Worm (Caenorhabditis elegans) whole organism, L4/young adult: ENCODE results near the gene srxa-14.

ENCODE experiments used
- W03F9.2 ChIP-seq: fragments of 150-350 bp; optimal IDR thresholded peaks from 2 replicates; lab custom pipeline; 2014; ENCODE audit warnings: missing biosample characterization, missing genetic modification characterization
- dao-5 ChIP-seq: sonication (generic microtip); optimal IDR thresholded peaks from 2 replicates; lab custom pipeline; 2016; ENCODE audit warnings: missing genotype, missing genetic modification characterization, moderate library complexity, missing compliant biosample characterization
- him-1 ChIP-seq: sonication (generic microtip); optimal IDR thresholded peaks from 2 replicates; lab custom pipeline; 2016; ENCODE audit warnings: missing genotype, missing genetic modification reagents, missing genetic modification characterization, missing compliant biosample characterization

Gene srxa-14

DNA sequence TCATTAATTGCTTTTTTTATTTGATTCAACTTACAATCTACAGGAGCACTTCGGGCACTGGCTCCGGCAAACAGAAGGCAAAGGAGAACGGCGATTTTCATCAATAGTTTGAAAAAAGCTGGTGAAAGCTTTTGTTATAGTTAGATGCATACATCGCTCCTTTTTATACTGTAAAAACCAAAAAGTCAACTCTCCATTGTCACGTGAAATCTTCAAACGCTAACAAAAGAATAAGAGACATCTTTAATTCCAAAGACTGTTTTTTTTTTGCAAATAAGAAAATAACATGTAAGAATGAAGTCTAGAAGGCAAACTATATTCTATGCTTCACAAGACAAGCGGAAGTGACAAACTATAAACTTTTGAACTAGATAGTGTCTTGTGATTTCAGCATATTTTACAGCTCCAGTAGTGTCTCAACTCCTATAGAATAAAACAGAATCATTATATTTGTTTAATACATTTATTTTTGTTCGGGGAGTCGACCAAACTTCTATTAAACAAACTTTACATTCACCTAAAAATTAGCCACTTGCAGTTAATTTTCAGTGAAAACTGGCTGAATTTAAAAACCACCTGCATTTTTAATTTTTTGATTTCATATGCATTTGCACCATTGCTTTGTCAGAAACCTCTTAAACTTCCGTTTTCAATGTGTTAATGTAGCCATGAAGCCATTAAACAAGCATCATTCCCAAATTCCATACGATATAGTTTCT lies 13.2 kb upstream of the srxa-14 start, which contains the start of the genes F46B3.9 and srz-18:
TSS of gene F46B3.9 (minus strand) at position 101 of the 719 bp plus-strand sequence.
TSS of gene srz-18 (plus strand) at position 669 of the 719 bp plus-strand sequence.
- no peak for TF ChIP-seq W03F9.2 (tag; lab: Kevin White, UChicago)
- TF ChIP-seq dao-5, result no peak
- TF ChIP-seq him-1 (tag; lab: Kevin White, UChicago), result no peak

DNA sequence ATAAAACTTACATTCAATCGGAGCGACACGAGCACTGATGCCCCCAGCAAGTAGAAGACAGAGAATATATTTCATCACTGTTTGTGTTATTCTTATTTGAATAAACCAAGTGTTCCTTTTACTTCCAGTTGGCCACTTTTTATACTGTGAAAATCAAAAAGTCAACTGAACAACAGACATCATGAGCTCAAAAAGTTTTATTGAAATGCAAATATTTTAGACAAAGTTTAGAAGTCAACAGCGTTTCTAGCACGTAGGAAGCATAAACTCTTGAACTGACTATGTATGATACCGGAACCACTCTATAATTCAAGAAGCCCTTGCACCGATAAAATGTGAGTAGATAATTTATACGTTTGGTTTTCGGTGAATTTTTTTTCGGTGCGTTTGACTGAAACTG lies 8.1 kb upstream of the srxa-14 start, which contains the start of gene F46B3.14:
TSS of gene F46B3.14 (minus strand) at position 101 of the 400 bp plus-strand sequence.
- no peak for TF ChIP-seq W03F9.2 (tag; lab: Kevin White, UChicago)
- no peak for TF ChIP-seq him-1 (tag; lab: Kevin White, UChicago)
- TF ChIP-seq dao-5, result no peak

DNA sequence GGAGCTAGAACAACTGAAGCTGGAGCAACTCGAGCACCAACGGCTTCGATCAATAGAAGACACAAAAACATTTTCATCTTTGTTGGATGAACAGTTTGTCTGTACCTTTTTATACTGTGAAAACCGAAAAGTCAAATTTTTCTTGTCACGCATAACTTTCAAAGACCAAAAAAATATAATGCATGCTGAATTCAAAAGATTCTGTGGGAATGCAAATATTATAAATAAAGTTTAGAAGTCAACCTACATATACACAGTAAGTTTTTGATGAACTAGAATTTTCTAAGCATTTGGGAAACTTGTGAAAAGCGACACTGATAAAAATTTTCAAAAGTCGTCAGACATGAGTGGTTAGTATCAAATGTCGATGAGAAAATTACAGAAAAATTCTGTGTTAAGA lies 5.8 kb upstream of the srxa-14 start, which contains the start of gene F46B3.15:
TSS of gene F46B3.15 (minus strand) at position 101 of the 400 bp plus-strand sequence.
- TF ChIP-seq him-1 (tag; lab: Kevin White, UChicago), result no peak
- no peak for TF ChIP-seq dao-5
- TF ChIP-seq W03F9.2 (tag; lab: Kevin White, UChicago), result no peak

DNA sequence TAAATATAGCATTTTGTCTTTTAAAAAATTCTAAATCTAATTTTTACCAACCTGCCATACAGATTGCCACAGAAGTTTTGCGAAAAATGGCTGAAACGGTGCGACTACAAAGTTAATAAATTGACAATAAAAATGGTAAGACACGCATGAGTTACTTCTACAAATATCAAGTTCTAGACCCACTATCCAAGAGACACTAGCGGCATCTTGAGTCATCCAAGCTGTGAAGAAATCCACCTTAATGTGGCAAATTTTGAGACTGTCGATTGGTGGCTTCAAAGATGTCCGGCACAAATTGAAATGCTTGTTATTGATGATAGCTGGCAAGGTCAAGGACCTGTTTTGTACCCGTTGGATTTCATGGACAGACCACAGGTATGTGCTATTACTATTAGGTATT lies 5.1 kb upstream of the srxa-14 start, which contains the start of gene F46B3.16:
TSS of gene F46B3.16 (plus strand) at position 301 of the 400 bp plus-strand sequence.
- TF ChIP-seq him-1 (tag; lab: Kevin White, UChicago) (no peak), W03F9.2 (tag; lab: Kevin White, UChicago) (no peak), dao-5 (no peak)

DNA sequence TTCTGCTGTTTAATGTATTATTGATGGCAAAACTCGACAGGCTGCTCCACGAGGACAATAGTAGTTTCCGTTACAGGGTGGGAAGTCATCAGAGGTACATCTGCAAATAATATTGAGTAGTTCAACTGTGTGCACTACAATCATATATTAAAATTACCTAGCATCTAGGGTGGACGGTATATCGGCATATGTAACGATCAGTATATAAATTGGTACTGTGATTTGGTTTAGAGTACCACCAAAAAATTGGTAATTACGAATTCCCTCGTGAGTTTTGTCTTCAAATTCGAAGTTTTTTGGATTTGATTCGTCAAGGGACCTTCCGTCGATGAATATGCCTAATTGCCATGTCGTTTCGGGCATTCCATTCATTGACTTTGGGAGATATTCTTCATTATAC lies 2.5 kb upstream of the srxa-14 start, which contains the start of gene ttr-13:
TSS of gene ttr-13 (minus strand) at position 101 of the 400 bp plus-strand sequence.
- TF ChIP-seq dao-5, result no peak
- TF ChIP-seq him-1 (tag; lab: Kevin White, UChicago), result no peak
- no peak for TF ChIP-seq W03F9.2 (tag; lab: Kevin White, UChicago)

ce11 chrV:20638344-20638743 lies 1.1 kb upstream of the srxa-14 start, which contains the start of gene Y44A6B.3:
Gene Y44A6B.3 (minus strand): TSS chrV:20638444.
- no peak for TF ChIP-seq dao-5
- TF ChIP-seq him-1 (tag; lab: Kevin White, UChicago), result no peak
- no peak for TF ChIP-seq W03F9.2 (tag; lab: Kevin White, UChicago)

ce11 chrV:20641896-20642295 lies 2.5 kb downstream of the srxa-14 start, which contains the start of gene srxa-15:
Gene srxa-15 (plus strand): TSS chrV:20642196.
- TF ChIP-seq W03F9.2 (tag; lab: Kevin White, UChicago) (no peak), dao-5 (no peak), him-1 (tag; lab: Kevin White, UChicago) (no peak)

DNA sequence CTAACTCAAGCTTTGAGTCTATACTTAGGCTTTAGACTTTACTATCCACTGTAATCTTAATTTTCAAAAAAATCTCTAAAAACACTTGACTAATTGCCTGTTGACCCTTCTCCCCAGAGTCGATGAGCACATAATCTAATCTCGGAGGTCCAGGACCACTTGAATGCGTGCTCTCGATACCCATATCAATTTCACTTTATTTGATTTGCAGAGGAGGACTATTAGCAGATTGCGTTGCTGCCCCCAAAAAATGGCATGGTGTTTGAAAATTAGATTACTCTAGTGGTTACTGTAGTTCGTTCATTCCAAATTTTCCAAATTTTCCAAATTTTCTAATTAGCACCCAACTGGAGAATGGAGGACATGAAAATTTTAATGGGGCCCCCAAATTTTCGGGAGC lies 6.1 kb downstream of the srxa-14 start:
- TF ChIP-seq W03F9.2 (tag; lab: Kevin White, UChicago), result no peak
- no peak for TF ChIP-seq him-1 (tag; lab: Kevin White, UChicago)
- TF ChIP-seq dao-5, result no peak

ce11 chrV:20648868-20649267 lies 9.5 kb downstream of the srxa-14 start:
- TF ChIP-seq dao-5 (no peak), him-1 (tag; lab: Kevin White, UChicago) (no peak), W03F9.2 (tag; lab: Kevin White, UChicago) (no peak)

ce11 chrV:20651923-20652322 lies 12.5 kb downstream of the srxa-14 start:
- TF ChIP-seq dao-5 (no peak), W03F9.2 (tag; lab: Kevin White, UChicago) (no peak), him-1 (tag; lab: Kevin White, UChicago) (no peak)

DNA sequence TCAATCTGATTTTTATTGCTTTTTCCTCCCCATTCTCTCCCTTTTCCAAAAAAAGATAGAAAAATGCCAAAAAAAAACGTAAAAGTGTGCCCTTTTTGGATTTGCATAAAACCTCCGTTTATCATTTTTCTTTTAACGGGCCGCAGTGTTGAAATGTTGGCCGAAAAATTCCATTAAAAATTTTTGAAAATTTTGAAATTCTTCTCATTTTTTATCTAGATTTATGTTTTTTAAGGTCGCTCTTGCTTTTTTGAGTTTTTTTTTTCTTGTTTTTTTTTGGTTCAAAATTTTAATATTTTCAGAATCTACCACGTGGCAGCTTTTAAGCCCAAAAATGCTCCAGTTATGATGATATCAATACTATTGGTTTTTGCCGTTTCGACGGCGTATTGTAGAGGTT lies 15.0 kb downstream of the srxa-14 start, which contains the start of gene mnr-1:
TSS of gene mnr-1 (plus strand) at position 301 of the 400 bp plus-strand sequence.
- TF ChIP-seq dao-5 (no peak), him-1 (tag; lab: Kevin White, UChicago) (no peak), W03F9.2 (tag; lab: Kevin White, UChicago) (no peak)

- no peak for TF ChIP-seq him-1 (tag; lab: Kevin White, UChicago)
- TF ChIP-seq dao-5, result no peak
- no peak for TF ChIP-seq W03F9.2 (tag; lab: Kevin White, UChicago)
Measured at ce11 chrV:20655174-20655573, 15.8 kb downstream of the srxa-14 start.

ce11 chrV:20656626-20657025 lies 17.2 kb downstream of the srxa-14 start:
- TF ChIP-seq him-1 (tag; lab: Kevin White, UChicago), result no peak
- TF ChIP-seq dao-5, result no peak
- TF ChIP-seq W03F9.2 (tag; lab: Kevin White, UChicago), result no peak

- TF ChIP-seq W03F9.2 (tag; lab: Kevin White, UChicago), result no peak
- TF ChIP-seq dao-5, result no peak
- no peak for TF ChIP-seq him-1 (tag; lab: Kevin White, UChicago)
Measured at ce11 chrV:20660025-20660424, 20.6 kb downstream of the srxa-14 start, which contains the start of gene W01F3.2. Gene W01F3.2 (plus strand): TSS chrV:20660325.
